Fruit fly (Drosophila melanogaster): ENCODE results near the gene Ulp1.
A peak's percentile ranks its signal among the peaks of the same experiment; 100 is the strongest.

Gene Ulp1

DNA sequence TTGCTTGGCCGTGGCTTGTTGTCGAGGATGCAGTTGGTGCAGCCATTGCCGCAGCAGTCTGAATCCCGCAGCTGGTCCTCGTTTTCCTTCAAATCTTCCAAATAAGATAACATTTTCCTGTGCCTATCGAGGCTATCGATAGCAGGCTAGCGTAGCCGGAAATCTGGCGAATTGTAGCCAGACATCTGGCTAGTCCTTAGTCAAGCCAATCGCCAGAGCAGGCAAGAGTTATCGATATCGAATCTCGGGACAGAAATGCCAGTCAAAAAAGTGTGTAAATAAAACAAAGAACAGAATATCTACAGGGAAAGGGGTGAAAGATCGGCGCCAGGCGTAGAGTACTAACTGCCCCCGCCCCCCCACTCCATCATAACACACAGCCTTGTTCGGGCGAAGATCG is 14.7 kb downstream of the Ulp1 start, which contains the start of the genes CG7914 and CG14194 (continued):
- TF ChIP-seq phol (tag; optimal IDR thresholded peaks at IDR 0.05) (peak; percentile 22), pzg (GFP tag; optimal IDR thresholded peaks at IDR 0.05) (peak; percentile 69), CG10147 (GFP tag; optimal IDR thresholded peaks at IDR 0.05) (no peak), vnd (GFP tag; IDR thresholded peaks at IDR 0.05; ENCODE audit: partially characterized antibody) (peak; percentile 80), CG4617 (GFP tag; optimal IDR thresholded peaks at IDR 0.05; ENCODE audit: borderline replicate concordance) (peak; percentile 63), CG33557 (GFP tag; optimal IDR thresholded peaks at IDR 0.05) (no peak), kah (GFP tag; optimal IDR thresholded peaks at IDR 0.05) (no peak), ems (GFP tag; optimal IDR thresholded peaks at IDR 0.05) (no peak), az2 (GFP tag; optimal IDR thresholded peaks at IDR 0.05) (no peak), CG8281 (tag; optimal IDR thresholded peaks at IDR 0.05) (no peak), CG14710 (tag; optimal IDR thresholded peaks at IDR 0.05) (peak; percentile 28), bigmax (GFP tag; optimal IDR thresholded peaks at IDR 0.05) (no peak), Ets65A (GFP tag) (peak; percentile 54), Hr3 (GFP tag; optimal IDR thresholded peaks at IDR 0.05) (no peak), Nf-YB (GFP tag; optimal IDR thresholded peaks at IDR 0.05) (no peak), sens (GFP tag) (peak; percentile 54), CG8089 (GFP tag; optimal IDR thresholded peaks at IDR 0.05) (no peak), gfzf (GFP tag; optimal IDR thresholded peaks at IDR 0.05) (peak; percentile 24), CG9932 (GFP tag; IDR thresholded peaks at IDR 0.05) (peak; percentile 15; the same call in 1 of the 2 replicates), Ssrp (tag; optimal IDR thresholded peaks at IDR 0.05) (no peak), Deaf1 (tag; optimal IDR thresholded peaks at IDR 0.05) (no peak), ewg (GFP tag; optimal IDR thresholded peaks at IDR 0.05) (no peak), CG34422 (GFP tag; IDR thresholded peaks at IDR 0.05) (peak; percentile 16; the same call in 1 of the 3 replicates), CG7963 (GFP tag; IDR thresholded peaks at IDR 0.05; ENCODE audit: partially characterized antibody) (peak; percentile 84), Ptx1 (GFP tag; IDR thresholded peaks at IDR 0.05) (no peak), CG1792 (GFP tag; optimal IDR thresholded peaks at IDR 0.05) (no peak), CG4424 (GFP tag; optimal IDR thresholded peaks at IDR 0.05) (no peak), Adf1 (GFP tag; IDR thresholded peaks at IDR 0.05) (no peak), danr (GFP tag; IDR thresholded peaks at IDR 0.05) (no peak), CG1233 (GFP tag; optimal IDR thresholded peaks at IDR 0.05) (no peak), CG8478 (optimal IDR thresholded peaks at IDR 0.05) (no peak), HLHmδ (GFP tag; optimal IDR thresholded peaks at IDR 0.05) (no peak), tap (tag; optimal IDR thresholded peaks at IDR 0.05) (no peak), sob (GFP tag; IDR thresholded peaks at IDR 0.05) (0 out of 2 replicates have a peak, but pooled peaks have one; percentile 32), Dref (GFP tag; IDR thresholded peaks at IDR 0.05) (peak; percentile 96), CG10267 (tag; optimal IDR thresholded peaks at IDR 0.05) (peak; percentile 3), Sin3A (optimal IDR thresholded peaks at IDR 0.05) (peak; percentile 1), CG2889 (GFP tag; IDR thresholded peaks at IDR 0.05) (no peak), Fer2 (tag; optimal IDR thresholded peaks at IDR 0.05) (no peak), CG15514 (GFP tag; optimal IDR thresholded peaks at IDR 0.05) (peak; percentile 58), CG6254 (GFP tag; optimal IDR thresholded peaks at IDR 0.05) (no peak), dmrt11E (tag; optimal IDR thresholded peaks at IDR 0.05) (no peak), gro (GFP tag; optimal IDR thresholded peaks at IDR 0.05) (no peak), ssp (GFP tag; IDR thresholded peaks at IDR 0.05) (no peak), YL-1 (GFP tag; optimal IDR thresholded peaks at IDR 0.05) (peak; percentile 43), CG4730 (GFP tag; IDR thresholded peaks at IDR 0.05) (no peak), CG31388 (GFP tag; optimal IDR thresholded peaks at IDR 0.05) (no peak), jumu (GFP tag; optimal IDR thresholded peaks at IDR 0.05) (no peak), CG9797 (GFP tag; optimal IDR thresholded peaks at IDR 0.05) (peak; percentile 15), CG17802 (tag; optimal IDR thresholded peaks at IDR 0.05) (peak; percentile 10), Hr78 (GFP tag; optimal IDR thresholded peaks at IDR 0.05) (no peak), slou (GFP tag; optimal IDR thresholded peaks at IDR 0.05) (no peak)

All from whole organism, embryonic.